Fruit fly (Drosophila melanogaster): ENCODE results near the gene CG4045.

Gene CG4045

dm6 chrX:2123013-2123964 lies 47.6 kb upstream of the CG4045 start, which contains the start of gene ph-d (continued):
- peak; percentile 55 for TF ChIP-seq slbo (GFP tag; IDR thresholded peaks at IDR 0.05)
- TF ChIP-seq CG7745 (tag; optimal IDR thresholded peaks at IDR 0.05): no peak
- TF ChIP-seq Hr78 (GFP tag; optimal IDR thresholded peaks at IDR 0.05): peak in 1 of 2 experiments; percentile 15
- peak; percentile 3 for TF ChIP-seq CG13424 (tag; optimal IDR thresholded peaks at IDR 0.05)
- TF ChIP-seq CG17829 (tag; optimal IDR thresholded peaks at IDR 0.05): peak; percentile 46
- no peak for TF ChIP-seq disco-r (GFP tag; optimal IDR thresholded peaks at IDR 0.05)
- no peak for TF ChIP-seq CG12744 (GFP tag; optimal IDR thresholded peaks at IDR 0.05)
- TF ChIP-seq CG3065 (GFP tag; optimal IDR thresholded peaks at IDR 0.05): peak; percentile 1
- no peak for TF ChIP-seq tup (GFP tag; optimal IDR thresholded peaks at IDR 0.05)
- TF ChIP-seq ash1 (GFP tag; optimal IDR thresholded peaks at IDR 0.05): peak; percentile 80
- no peak for TF ChIP-seq CG10147 (GFP tag; optimal IDR thresholded peaks at IDR 0.05)
- TF ChIP-seq CG6791 (GFP tag; IDR thresholded peaks at IDR 0.05; ENCODE audit: partially characterized antibody): no peak
- TF ChIP-seq Max (GFP tag; optimal IDR thresholded peaks at IDR 0.05): peak; percentile 26
- peak; percentile 5 for TF ChIP-seq Usf (GFP tag; optimal IDR thresholded peaks at IDR 0.05)
- TF ChIP-seq Atf6 (GFP tag; IDR thresholded peaks at IDR 0.05): peak; percentile 43
- TF ChIP-seq dpn (GFP tag; optimal IDR thresholded peaks at IDR 0.05): peak in 1 of 2 experiments; percentile 7
- no peak for TF ChIP-seq kay (GFP tag; optimal IDR thresholded peaks at IDR 0.05)
- peak; percentile 72 for TF ChIP-seq crol (GFP tag; IDR thresholded peaks at IDR 0.05)
- TF ChIP-seq C15 (GFP tag; IDR thresholded peaks at IDR 0.05): no peak
- TF ChIP-seq BtbVII (GFP tag; optimal IDR thresholded peaks at IDR 0.05): peak; percentile 44
- no peak for TF ChIP-seq jing (GFP tag; optimal IDR thresholded peaks at IDR 0.05)
- TF ChIP-seq CG7271 (tag; optimal IDR thresholded peaks at IDR 0.05): no peak
- TF ChIP-seq CG4820 (GFP tag; optimal IDR thresholded peaks at IDR 0.05): no peak
- no peak for TF ChIP-seq Dad (GFP tag; optimal IDR thresholded peaks at IDR 0.05)
- no peak for TF ChIP-seq NC2β (GFP tag; optimal IDR thresholded peaks at IDR 0.05)
- TF ChIP-seq her (GFP tag; optimal IDR thresholded peaks at IDR 0.05): no peak
- peak; percentile 29 for TF ChIP-seq Dek (tag; optimal IDR thresholded peaks at IDR 0.05)
- TF ChIP-seq gem (tag; optimal IDR thresholded peaks at IDR 0.05): peak; percentile 74
- no peak for TF ChIP-seq amos (GFP tag; IDR thresholded peaks at IDR 0.05; ENCODE audit: partially characterized antibody)
- peak; percentile 25 for TF ChIP-seq chm (GFP tag; IDR thresholded peaks at IDR 0.05)
- TF ChIP-seq Blimp-1 (GFP tag; optimal IDR thresholded peaks at IDR 0.05): peak; percentile 52
- TF ChIP-seq Aef1 (GFP tag; IDR thresholded peaks at IDR 0.05): peak; percentile 37; the same call in 1 of the 3 replicates
- TF ChIP-seq CG11247 (GFP tag; IDR thresholded peaks at IDR 0.05): peak; percentile 8; the same call in 1 of the 2 replicates
- peak; percentile 67 for TF ChIP-seq dm (GFP tag; optimal IDR thresholded peaks at IDR 0.05)
- no peak for TF ChIP-seq maf-S (GFP tag; optimal IDR thresholded peaks at IDR 0.05)
- TF ChIP-seq CG6683 (GFP tag; optimal IDR thresholded peaks at IDR 0.05): no peak
- peak; percentile 55 for TF ChIP-seq CG10209 (GFP tag; optimal IDR thresholded peaks at IDR 0.05)
- TF ChIP-seq twi (tag; optimal IDR thresholded peaks at IDR 0.05): peak; percentile 96
- peak; percentile 80 for TF ChIP-seq seq (GFP tag; IDR thresholded peaks at IDR 0.05)
- TF ChIP-seq cad (GFP tag; optimal IDR thresholded peaks at IDR 0.05): no peak
- no peak for TF ChIP-seq lov (optimal IDR thresholded peaks at IDR 0.05)
- TF ChIP-seq lov (GFP tag; IDR thresholded peaks at IDR 0.05): 0 out of 3 replicates have a peak, but pooled peaks have one; percentile 33
- TF ChIP-seq Adf1 (GFP tag; IDR thresholded peaks at IDR 0.05): peak; percentile 71
- TF ChIP-seq dmrt99B (tag; optimal IDR thresholded peaks at IDR 0.05): peak; percentile 63
- TF ChIP-seq klu (GFP tag; IDR thresholded peaks at IDR 0.05): no peak
- TF ChIP-seq knrl (GFP tag; IDR thresholded peaks at IDR 0.05; ENCODE audit: partially characterized antibody): 0 out of 3 replicates have a peak, but pooled peaks have one; percentile 24
- TF ChIP-seq CG17186 (GFP tag; optimal IDR thresholded peaks at IDR 0.05): no peak
- peak; percentile 34; the same call in 1 of the 3 replicates for TF ChIP-seq CG16813 (GFP tag; IDR thresholded peaks at IDR 0.05; ENCODE audit: partially characterized antibody)

Data from whole organism, embryonic.